Fruit fly (Drosophila melanogaster) whole organism, embryonic: ENCODE results near the gene CG13108.

Source experiments
- CG11696 ChIP-seq: fragments of 200-800 bp; sonication (Bioruptor generic); IDR thresholded peaks from 2 replicates; pipeline ENCODE4 v1.3.6; 2022; ENCODE audit warnings: missing biosample characterization, missing genetic modification characterization
- CG12219 ChIP-seq: fragments of 200-800 bp; sonication (Bioruptor generic); optimal IDR thresholded peaks from 3 replicates; lab custom pipeline; 2018; ENCODE audit warnings: missing biosample characterization, mild to moderate bottlenecking, missing genetic modification characterization
- CG12236 ChIP-seq: fragments of 200-800 bp; sonication (Bioruptor generic); optimal IDR thresholded peaks from 2 replicates; lab custom pipeline; 2016; ENCODE audit warnings: missing biosample characterization, missing genetic modification characterization
- CG12299 ChIP-seq: fragments of 200-800 bp; sonication (Bioruptor generic); optimal IDR thresholded peaks from 2 replicates; lab custom pipeline; 2018; ENCODE audit warnings: missing biosample characterization, mild to moderate bottlenecking, missing genetic modification characterization
- CG1233 ChIP-seq: fragments of 200-800 bp; sonication (Bioruptor generic); optimal IDR thresholded peaks from 4 replicates; lab custom pipeline; 2018; ENCODE audit warnings: missing biosample characterization, mild to moderate bottlenecking, missing genetic modification characterization
- CG15269 ChIP-seq: fragments of 200-800 bp; sonication (Bioruptor generic); optimal IDR thresholded peaks from 2 replicates; lab custom pipeline; 2018; ENCODE audit warnings: missing biosample characterization, mild to moderate bottlenecking, missing genetic modification characterization, moderate library complexity
- CG1603 ChIP-seq: fragments of 200-800 bp; sonication (Bioruptor generic); optimal IDR thresholded peaks from 2 replicates; lab custom pipeline; 2019; ENCODE audit warnings: missing biosample characterization, mild to moderate bottlenecking, missing genetic modification characterization, moderate library complexity
- CG16815 ChIP-seq: fragments of 200-800 bp; sonication (Bioruptor generic); optimal IDR thresholded peaks from 3 replicates; lab custom pipeline; 2017; ENCODE audit warnings: missing biosample characterization, mild to moderate bottlenecking, missing genetic modification characterization
- CG2116 ChIP-seq: fragments of 200-800 bp; sonication (Bioruptor generic); optimal IDR thresholded peaks from 3 replicates; lab custom pipeline; 2018; ENCODE audit warnings: missing biosample characterization, mild to moderate bottlenecking, missing genetic modification characterization
- CG2199 ChIP-seq: fragments of 200-800 bp; sonication (Bioruptor generic); IDR thresholded peaks from 3 replicates; pipeline ENCODE4 v1.3.6; 2022; ENCODE audit warnings: missing biosample characterization, missing genetic modification characterization
- CG32532 ChIP-seq: fragments of 200-800 bp; sonication (Bioruptor generic); IDR thresholded peaks from 2 replicates; pipeline ENCODE4 v1.3.6; 2022; ENCODE audit warnings: missing biosample characterization, missing genetic modification characterization
- CG3847 ChIP-seq: fragments of 200-800 bp; sonication (Bioruptor generic); IDR thresholded peaks from 2 replicates; pipeline ENCODE4 v1.3.6; 2022; ENCODE audit warnings: missing biosample characterization, missing genetic modification characterization
- CG6254 ChIP-seq: fragments of 200-800 bp; sonication (Bioruptor generic); optimal IDR thresholded peaks from 3 replicates; lab custom pipeline; 2017; ENCODE audit warnings: mild to moderate bottlenecking, missing biosample characterization, missing genetic modification reagents, missing genetic modification characterization
- CG6765 ChIP-seq: fragments of 200-800 bp; sonication (Bioruptor generic); optimal IDR thresholded peaks from 3 replicates; lab custom pipeline; 2017; ENCODE audit warnings: missing biosample characterization, mild to moderate bottlenecking, missing genetic modification characterization
- CG7271 ChIP-seq: fragments of 200-800 bp; sonication (Bioruptor generic); optimal IDR thresholded peaks from 2 replicates; lab custom pipeline; 2018; ENCODE audit warnings: missing biosample characterization, mild to moderate bottlenecking, missing genetic modification characterization, moderate library complexity
- CG7839 ChIP-seq: fragments of 200-800 bp; sonication (Bioruptor generic); optimal IDR thresholded peaks from 3 replicates; lab custom pipeline; 2018; ENCODE audit warnings: missing biosample characterization, mild to moderate bottlenecking, missing genetic modification characterization, moderate library complexity
- CG8924 ChIP-seq: fragments of 200-800 bp; optimal IDR thresholded peaks from 3 replicates; lab custom pipeline; 2019; ENCODE audit warnings: missing biosample characterization, mild to moderate bottlenecking, missing genetic modification characterization, moderate library complexity
- CG9797 ChIP-seq: fragments of 200-800 bp; sonication (Bioruptor generic); optimal IDR thresholded peaks from 3 replicates; lab custom pipeline; 2018; ENCODE audit warnings: missing biosample characterization, mild to moderate bottlenecking, missing genetic modification characterization
- CTCF ChIP-seq: fragments of 200-800 bp; sonication (Bioruptor generic); optimal IDR thresholded peaks from 2 replicates; lab custom pipeline; 2017; ENCODE audit warnings: missing biosample characterization, mild to moderate bottlenecking, missing genetic modification characterization, moderate library complexity
- Camta ChIP-seq: fragments of 200-800 bp; sonication (Bioruptor generic); optimal IDR thresholded peaks from 2 replicates; lab custom pipeline; 2016; ENCODE audit warnings: missing biosample characterization, missing genetic modification characterization
- Dip2 ChIP-seq: fragments of 200-800 bp; sonication (Bioruptor generic); IDR thresholded peaks from 2 replicates; pipeline ENCODE4 v1.3.6; 2022; ENCODE audit warnings: missing biosample characterization, missing genetic modification characterization
- Doc3 ChIP-seq: fragments of 200-800 bp; sonication (Bioruptor generic); IDR thresholded peaks from 3 replicates; pipeline ENCODE4 v1.3.6; 2022; ENCODE audit warnings: missing biosample characterization, missing genetic modification characterization; ENCODE audit not compliant: partially characterized antibody
- Drgx ChIP-seq: fragments of 200-800 bp; sonication (Bioruptor generic); IDR thresholded peaks from 2 replicates; pipeline ENCODE4 v1.3.6; 2022; ENCODE audit warnings: missing biosample characterization, missing genetic modification characterization
- Eip74EF ChIP-seq, 2 experiments: fragments of 200-800 bp in 1 of 2; fragments of >200 bp in 1 of 2; sonication (Bioruptor generic) in 1 of 2; optimal IDR thresholded peaks; 2 replicates each; lab custom pipeline; 2017 to 2019; ENCODE audit warnings: missing biosample characterization in 2 of 2, missing genetic modification characterization in 2 of 2, mild to moderate bottlenecking in 1 of 2, moderate library complexity in 1 of 2
- HmgD ChIP-seq: fragments of 200-800 bp; sonication (Bioruptor generic); optimal IDR thresholded peaks from 3 replicates; lab custom pipeline; 2016; ENCODE audit warnings: missing biosample characterization, missing genetic modification characterization
- Hr51 ChIP-seq, 2 experiments: fragments of 200-800 bp; sonication (Bioruptor generic); optimal IDR thresholded peaks; 2 replicates in 1 of 2; 3 replicates in 1 of 2; lab custom pipeline; 2016 to 2018; ENCODE audit warnings: missing biosample characterization in 2 of 2, missing genetic modification characterization in 2 of 2, mild to moderate bottlenecking in 1 of 2, moderate library complexity in 1 of 2
- Nf-YB ChIP-seq: fragments of 200-800 bp; sonication (Bioruptor generic); optimal IDR thresholded peaks from 3 replicates; lab custom pipeline; 2019; ENCODE audit warnings: missing biosample characterization, mild to moderate bottlenecking, missing genetic modification characterization, moderate library complexity
- Xbp1 ChIP-seq: fragments of 200-800 bp; sonication (Bioruptor generic); optimal IDR thresholded peaks from 3 replicates; lab custom pipeline; 2016; ENCODE audit warnings: missing biosample characterization, mild to moderate bottlenecking, missing genetic modification characterization
- abd-A ChIP-seq: fragments of 200-800 bp; sonication (Bioruptor generic); optimal IDR thresholded peaks from 3 replicates; lab custom pipeline; 2019; ENCODE audit warnings: missing biosample characterization, mild to moderate bottlenecking, missing genetic modification characterization, moderate library complexity
- bsh ChIP-seq, 2 experiments: fragments of 200-800 bp; sonication (Bioruptor generic); optimal IDR thresholded peaks; 2 replicates each; lab custom pipeline; 2017 to 2018; ENCODE audit warnings: mild to moderate bottlenecking in 2 of 2, missing biosample characterization in 2 of 2, missing genetic modification characterization in 2 of 2, moderate library complexity in 1 of 2
- cas ChIP-seq: fragments of 200-800 bp; sonication (Bioruptor generic); IDR thresholded peaks from 2 replicates; pipeline ENCODE4 v1.3.6; 2022; ENCODE audit warnings: missing biosample characterization, missing genetic modification characterization
- caup ChIP-seq: fragments of 200-800 bp; sonication (Bioruptor generic); optimal IDR thresholded peaks from 3 replicates; lab custom pipeline; 2017; ENCODE audit warnings: missing biosample characterization, mild to moderate bottlenecking, missing genetic modification characterization, moderate library complexity; ENCODE audit not compliant: severe bottlenecking
- ci ChIP-seq: fragments of 200-800 bp; sonication (Bioruptor generic); IDR thresholded peaks from 3 replicates; pipeline ENCODE4 v1.3.6; 2022; ENCODE audit warnings: missing biosample characterization, missing genetic modification characterization
- crol ChIP-seq: fragments of 200-800 bp; sonication (Bioruptor generic); IDR thresholded peaks from 2 replicates; pipeline ENCODE4 v1.3.6; 2022; ENCODE audit warnings: missing biosample characterization, missing genetic modification characterization
- grau ChIP-seq: fragments of 200-800 bp; optimal IDR thresholded peaks from 3 replicates; lab custom pipeline; 2019; ENCODE audit warnings: missing biosample characterization, mild to moderate bottlenecking, missing genetic modification characterization, moderate library complexity
- gro ChIP-seq: fragments of 200-800 bp; sonication (Bioruptor generic); optimal IDR thresholded peaks from 2 replicates; lab custom pipeline; 2016; ENCODE audit warnings: missing biosample characterization, missing genetic modification characterization
- ham ChIP-seq: fragments of 200-800 bp; sonication (Bioruptor generic); IDR thresholded peaks from 2 replicates; pipeline ENCODE4 v1.3.6; 2022; ENCODE audit warnings: missing biosample characterization, missing genetic modification characterization
- hbn ChIP-seq: fragments of 200-800 bp; sonication (Bioruptor generic); IDR thresholded peaks from 2 replicates; pipeline ENCODE4 v1.3.6; 2022; ENCODE audit warnings: missing biosample characterization, missing genetic modification characterization; ENCODE audit not compliant: partially characterized antibody
- hkb ChIP-seq, 2 experiments: fragments of 200-800 bp in 1 of 2; fragments of >200 bp in 1 of 2; sonication (Bioruptor generic) in 1 of 2; IDR thresholded peaks in 1 of 2; optimal IDR thresholded peaks in 1 of 2; 2 replicates each; pipeline versions ENCODE4 v1.3.6 to Lab custom; 2017 to 2022; ENCODE audit warnings: missing biosample characterization in 1 of 2, missing genetic modification characterization in 1 of 2
- ken ChIP-seq: fragments of 200-800 bp; sonication (Bioruptor generic); IDR thresholded peaks from 3 replicates; pipeline ENCODE4 v1.3.6; 2022; ENCODE audit warnings: missing biosample characterization, missing genetic modification characterization
- lab ChIP-seq: fragments of 200-800 bp; sonication (Bioruptor generic); optimal IDR thresholded peaks from 3 replicates; lab custom pipeline; 2017; ENCODE audit warnings: missing biosample characterization, missing genetic modification characterization, mild to moderate bottlenecking, moderate library complexity, missing genetic modification reagents
- nerfin-1 ChIP-seq: fragments of 200-800 bp; sonication (Bioruptor generic); optimal IDR thresholded peaks from 3 replicates; lab custom pipeline; 2019; ENCODE audit warnings: missing biosample characterization, mild to moderate bottlenecking, missing genetic modification characterization, moderate library complexity
- phol ChIP-seq: fragments of 200-800 bp; sonication (Bioruptor generic); optimal IDR thresholded peaks from 3 replicates; lab custom pipeline; 2018; ENCODE audit warnings: missing biosample characterization, mild to moderate bottlenecking, missing genetic modification characterization, moderate library complexity
- seq ChIP-seq: fragments of 200-800 bp; sonication (Bioruptor generic); IDR thresholded peaks from 2 replicates; pipeline ENCODE4 v1.3.6; 2022; ENCODE audit warnings: missing biosample characterization, missing genetic modification characterization
- sna ChIP-seq: fragments of 200-800 bp; sonication (Bioruptor generic); IDR thresholded peaks from 2 replicates; pipeline ENCODE4 v1.3.6; 2022; ENCODE audit warnings: missing biosample characterization, missing genetic modification characterization; ENCODE audit not compliant: partially characterized antibody
- so ChIP-seq: fragments of 200-800 bp; sonication (Bioruptor generic); IDR thresholded peaks from 3 replicates; pipeline ENCODE4 v1.3.6; 2022; ENCODE audit warnings: missing biosample characterization, missing genetic modification characterization
- trem ChIP-seq: fragments of 200-800 bp; optimal IDR thresholded peaks from 3 replicates; lab custom pipeline; 2019; ENCODE audit warnings: missing biosample characterization, mild to moderate bottlenecking, missing genetic modification characterization, moderate library complexity
- zen2 ChIP-seq: fragments of 200-800 bp; sonication (Bioruptor generic); IDR thresholded peaks from 3 replicates; pipeline ENCODE4 v1.3.6; 2022; ENCODE audit warnings: missing biosample characterization, missing genetic modification characterization; ENCODE audit not compliant: partially characterized antibody

Gene CG13108

DNA sequence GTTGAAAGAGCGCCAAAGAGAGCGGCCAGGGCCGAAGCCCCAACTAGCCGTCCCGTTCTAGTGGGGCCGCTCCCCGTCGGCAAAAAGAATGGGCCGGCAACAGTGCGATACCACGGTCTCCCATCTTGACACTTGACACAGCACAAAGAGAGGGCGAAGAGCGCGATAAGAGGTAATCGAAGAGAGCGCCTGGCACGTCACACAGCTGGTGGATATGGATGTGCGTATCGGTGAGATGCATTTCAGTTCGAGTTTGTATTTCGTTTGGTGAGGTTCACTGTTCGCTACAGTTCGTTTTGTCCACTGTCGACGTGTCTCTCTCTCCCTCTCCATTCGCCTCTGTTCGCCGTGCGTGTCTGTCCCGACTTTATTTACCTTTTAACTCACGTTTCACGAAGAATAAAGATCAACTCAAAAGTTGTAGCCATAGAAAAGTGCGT, 12.1 kb downstream of the CG13108 start (continued):
- TF ChIP-seq lab (GFP tag; lab: Kevin White, UChicago): peak; percentile 57
- TF ChIP-seq hkb (optimal IDR thresholded peaks at IDR 0.05; lab: Kevin White, UChicago): no peak
- peak; percentile 52; the same call in 1 of the 2 replicates for TF ChIP-seq hkb (GFP tag; IDR thresholded peaks at IDR 0.05; lab: Robert Waterston, UW)
- TF ChIP-seq crol (GFP tag; lab: Robert Waterston, UW): peak; percentile 32; the same call in 1 of the 2 replicates
- TF ChIP-seq hbn: peak; percentile 41; the same call in 1 of the 2 replicates
- TF ChIP-seq CG9797 (GFP tag; lab: Kevin White, UChicago): no peak
- TF ChIP-seq ham (GFP tag; lab: Robert Waterston, UW): no peak
- peak; percentile 1 for TF ChIP-seq CG2116 (GFP tag; lab: Kevin White, UChicago)
- TF ChIP-seq CG7271 (tag; lab: Kevin White, UChicago): no peak
- peak; percentile 4 for TF ChIP-seq grau (tag; lab: Kevin White, UChicago)
- TF ChIP-seq CG15269 (tag; lab: Kevin White, UChicago): peak; percentile 3
- TF ChIP-seq so (GFP tag; lab: Robert Waterston, UW): peak; percentile 66; the same call in 2 of the 3 replicates
- TF ChIP-seq CG2199: peak; percentile 86; the same call in 1 of the 3 replicates
- peak; percentile 81 for TF ChIP-seq zen2 (GFP tag; lab: Robert Waterston, UW)
- TF ChIP-seq Camta (GFP tag; lab: Kevin White, UChicago): peak; percentile 35
- peak; percentile 9 for TF ChIP-seq nerfin-1 (tag; lab: Kevin White, UChicago)
- TF ChIP-seq Eip74EF (GFP tag; optimal IDR thresholded peaks at IDR 0.05; lab: Kevin White, UChicago): peak in 1 of 2 experiments; percentile 53
- TF ChIP-seq CG1233 (GFP tag; lab: Kevin White, UChicago): peak; percentile 10
- peak; percentile 30 for TF ChIP-seq CG12219 (GFP tag; lab: Kevin White, UChicago)
- peak; percentile 18 for TF ChIP-seq gro (GFP tag; lab: Kevin White, UChicago)
- TF ChIP-seq sna (GFP tag; lab: Robert Waterston, UW): peak; percentile 48; the same call in 1 of the 2 replicates
- TF ChIP-seq Doc3 (GFP tag; lab: Robert Waterston, UW): no peak
- TF ChIP-seq phol (tag; lab: Kevin White, UChicago): peak; percentile 33
- TF ChIP-seq CG7839: peak; percentile 22
- TF ChIP-seq Nf-YB: peak; percentile 24
- TF ChIP-seq Drgx (GFP tag; lab: Robert Waterston, UW): peak; percentile 80
- TF ChIP-seq CG12236 (GFP tag; lab: Kevin White, UChicago): no peak
- TF ChIP-seq CG8924 (tag; lab: Kevin White, UChicago): peak; percentile 18
- TF ChIP-seq ci (GFP tag; lab: Robert Waterston, UW): peak; percentile 76
- peak; percentile 8 for TF ChIP-seq CG1603
- peak; percentile 55 for TF ChIP-seq caup (GFP tag; lab: Kevin White, UChicago)
- TF ChIP-seq CG12299: peak; percentile 37
- TF ChIP-seq cas (GFP tag; lab: Robert Waterston, UW): no peak
- TF ChIP-seq CG6254: peak; percentile 45
- no peak; the same call in 2 of the 3 replicates for TF ChIP-seq ken (GFP tag; lab: Robert Waterston, UW)
- TF ChIP-seq seq (GFP tag; lab: Robert Waterston, UW): peak; percentile 62; the same call in 1 of the 2 replicates
- peak; percentile 73 for TF ChIP-seq CG6765
- TF ChIP-seq abd-A (tag; lab: Kevin White, UChicago): peak; percentile 68
- peak; percentile 21 for TF ChIP-seq HmgD
- peak; percentile 34 for TF ChIP-seq CTCF (GFP tag; lab: Kevin White, UChicago)
- peak; percentile 52 for TF ChIP-seq Xbp1 (GFP tag; lab: Kevin White, UChicago)
- peak; percentile 19 for TF ChIP-seq trem
- TF ChIP-seq CG3847 (GFP tag; lab: Robert Waterston, UW): peak; percentile 45; the same call in 1 of the 2 replicates
- TF ChIP-seq CG11696 (GFP tag; lab: Robert Waterston, UW): peak; percentile 73
- peak; percentile 70 for TF ChIP-seq CG32532 (GFP tag; lab: Robert Waterston, UW)
- peak; percentile 8 to 52 for TF ChIP-seq Hr51 (GFP tag; optimal IDR thresholded peaks at IDR 0.05; lab: Kevin White, UChicago)
- TF ChIP-seq CG16815 (GFP tag; lab: Kevin White, UChicago): no peak
- no peak for TF ChIP-seq Dip2 (GFP tag; lab: Robert Waterston, UW)
- peak in 1 of 2 experiments; percentile 70 for TF ChIP-seq bsh (GFP tag; optimal IDR thresholded peaks at IDR 0.05; lab: Kevin White, UChicago)
